Fruit fly (Drosophila melanogaster) whole organism, wandering third instar larva: ENCODE data around the gene CG11381.
A peak's percentile ranks its signal among the peaks of the same experiment; 100 is the strongest.

Experiments used
- Abd-B ChIP-seq: fragments of >200 bp; optimal IDR thresholded peaks from 2 replicates; lab custom pipeline; 2017; ENCODE audit warnings: missing biosample characterization, missing genetic modification characterization
- CG32264 ChIP-seq: fragments of 200-800 bp; sonication (Bioruptor generic); optimal IDR thresholded peaks from 2 replicates; lab custom pipeline; 2016; ENCODE audit warnings: missing biosample characterization, missing genetic modification characterization
- CG9705 ChIP-seq: fragments of 200-800 bp; sonication (Bioruptor generic); optimal IDR thresholded peaks from 2 replicates; lab custom pipeline; 2018; ENCODE audit warnings: missing biosample characterization, mild to moderate bottlenecking, missing genetic modification characterization
- CrebA ChIP-seq: fragments of 200-800 bp; sonication (Bioruptor generic); optimal IDR thresholded peaks from 2 replicates; lab custom pipeline; 2016; ENCODE audit warnings: missing biosample characterization, mild to moderate bottlenecking, missing genetic modification characterization, borderline replicate concordance
- Dfd ChIP-seq: fragments of >200 bp; optimal IDR thresholded peaks from 2 replicates; lab custom pipeline; 2017; ENCODE audit warnings: missing biosample characterization, missing genetic modification characterization
- Dif ChIP-seq: fragments of 200-275, 200-300 bp; sonication (Bioruptor generic); optimal IDR thresholded peaks from 2 replicates; lab custom pipeline; 2018; ENCODE audit warnings: missing biosample characterization, missing genetic modification characterization; ENCODE audit not compliant: partially characterized antibody
- GATAd ChIP-seq: sonication (Bioruptor generic); optimal IDR thresholded peaks from 2 replicates; lab custom pipeline; 2016; ENCODE audit warnings: missing biosample characterization, missing genetic modification characterization
- HLH106 ChIP-seq: fragments of 200-800 bp; optimal IDR thresholded peaks from 3 replicates; lab custom pipeline; 2019; ENCODE audit warnings: missing biosample characterization, mild to moderate bottlenecking, missing genetic modification characterization, moderate library complexity
- Hnf4 ChIP-seq: fragments of 200-800 bp; sonication (Bioruptor generic); optimal IDR thresholded peaks from 2 replicates; lab custom pipeline; 2016; ENCODE audit warnings: missing biosample characterization, mild to moderate bottlenecking, missing genetic modification characterization
- Hr78 ChIP-seq: fragments of >200 bp; optimal IDR thresholded peaks from 2 replicates; lab custom pipeline; 2017; ENCODE audit warnings: missing biosample characterization, missing genetic modification characterization
- Hr83 ChIP-seq: fragments of 200-300 bp; sonication (Bioruptor generic); optimal IDR thresholded peaks from 2 replicates; lab custom pipeline; 2016; ENCODE audit warnings: missing biosample characterization, mild to moderate bottlenecking, missing genetic modification characterization, moderate library complexity; ENCODE audit not compliant: poor library complexity, severe bottlenecking
- Jra ChIP-seq: sonication (Bioruptor generic); optimal IDR thresholded peaks from 2 replicates; lab custom pipeline; 2016; ENCODE audit warnings: missing biosample characterization, missing genetic modification characterization
- Mio ChIP-seq: sonication (Bioruptor generic); optimal IDR thresholded peaks from 2 replicates; lab custom pipeline; 2016; ENCODE audit warnings: missing biosample characterization, missing genetic modification characterization
- Myc ChIP-seq: fragments of >200 bp; optimal IDR thresholded peaks from 2 replicates; lab custom pipeline; 2017
- N ChIP-seq: fragments of >200 bp; optimal IDR thresholded peaks from 2 replicates; lab custom pipeline; 2018; ENCODE audit warnings: missing biosample characterization, missing external identifiers, missing genetic modification characterization
- OdsH ChIP-seq: fragments of 200-800 bp; sonication (Bioruptor generic); optimal IDR thresholded peaks from 2 replicates; lab custom pipeline; 2016; ENCODE audit warnings: missing biosample characterization, mild to moderate bottlenecking, missing genetic modification characterization
- Rel ChIP-seq, 2 experiments: fragments of 200-800 bp; sonication (Bioruptor generic) in 1 of 2; optimal IDR thresholded peaks; 2 replicates in 1 of 2; 3 replicates in 1 of 2; lab custom pipeline; 2016 to 2019; ENCODE audit warnings: mild to moderate bottlenecking in 2 of 2, missing biosample characterization in 2 of 2, missing genetic modification characterization in 2 of 2, moderate library complexity in 1 of 2
- Sp1 ChIP-seq: fragments of 200-800 bp; sonication (Bioruptor generic); optimal IDR thresholded peaks from 3 replicates; lab custom pipeline; 2019; ENCODE audit warnings: missing biosample characterization, mild to moderate bottlenecking, missing genetic modification characterization, moderate library complexity
- Vsx2 ChIP-seq: fragments of 200-300, 225-300 bp; sonication (Bioruptor generic); optimal IDR thresholded peaks from 2 replicates; lab custom pipeline; 2018; ENCODE audit warnings: missing biosample characterization, missing genetic modification characterization; ENCODE audit not compliant: partially characterized antibody
- br ChIP-seq: fragments of 200-800 bp; sonication (Bioruptor generic); optimal IDR thresholded peaks from 2 replicates; lab custom pipeline; 2016; ENCODE audit warnings: missing biosample characterization, missing genetic modification characterization
- brk ChIP-seq: fragments of 200-800 bp; sonication (Bioruptor generic); optimal IDR thresholded peaks from 2 replicates; lab custom pipeline; 2016; ENCODE audit warnings: missing biosample characterization, mild to moderate bottlenecking, missing genetic modification characterization
- dl ChIP-seq, 2 experiments: fragments of 175-275, 200-275 bp in 1 of 2; fragments of 200-275 bp in 1 of 2; sonication (Bioruptor generic); optimal IDR thresholded peaks; lab custom pipeline; 2018; ENCODE audit warnings: mild to moderate bottlenecking in 2 of 2, missing biosample characterization in 2 of 2, missing genetic modification characterization in 2 of 2, moderate library complexity in 2 of 2; ENCODE audit not compliant: partially characterized antibody in 2 of 2, insufficient read depth in 1 of 2
- dmrt93B ChIP-seq: fragments of 200-800 bp; sonication (Bioruptor generic); optimal IDR thresholded peaks from 2 replicates; lab custom pipeline; 2018; ENCODE audit warnings: missing biosample characterization, mild to moderate bottlenecking, missing genetic modification characterization
- dsf ChIP-seq: sonication (Bioruptor generic); optimal IDR thresholded peaks from 2 replicates; lab custom pipeline; 2016; ENCODE audit warnings: missing biosample characterization, missing genetic modification characterization, borderline replicate concordance
- ey ChIP-seq: fragments of 200-800 bp; sonication (Bioruptor generic); optimal IDR thresholded peaks from 2 replicates; lab custom pipeline; 2016; ENCODE audit warnings: missing biosample characterization, missing genetic modification characterization
- foxo ChIP-seq, 2 experiments: fragments of 200-800 bp; sonication (Bioruptor generic); optimal IDR thresholded peaks; 2 replicates in 1 of 2; 3 replicates in 1 of 2; lab custom pipeline; 2016 to 2017; ENCODE audit warnings: missing biosample characterization in 2 of 2, missing genetic modification characterization in 2 of 2
- fru ChIP-seq: fragments of 200-800 bp; sonication (Bioruptor generic); optimal IDR thresholded peaks from 3 replicates; lab custom pipeline; 2016; ENCODE audit warnings: missing biosample characterization, mild to moderate bottlenecking, missing genetic modification characterization
- h ChIP-seq: fragments of 200-800 bp; sonication (Bioruptor generic); optimal IDR thresholded peaks from 3 replicates; lab custom pipeline; 2016; ENCODE audit warnings: missing biosample characterization, mild to moderate bottlenecking, missing genetic modification characterization
- jim ChIP-seq: fragments of 175-275, 200-325 bp; sonication (Bioruptor generic); optimal IDR thresholded peaks from 2 replicates; lab custom pipeline; 2016; ENCODE audit warnings: missing biosample characterization, mild to moderate bottlenecking, missing genetic modification characterization
- lola ChIP-seq: fragments of >200 bp; optimal IDR thresholded peaks from 2 replicates; lab custom pipeline; 2017; ENCODE audit warnings: missing biosample characterization, missing genetic modification characterization
- pan ChIP-seq: fragments of >200 bp; optimal IDR thresholded peaks from 2 replicates; lab custom pipeline; 2017
- psq ChIP-seq: fragments of 200-800 bp; sonication (Bioruptor generic); optimal IDR thresholded peaks from 3 replicates; lab custom pipeline; 2017; ENCODE audit warnings: missing biosample characterization, mild to moderate bottlenecking, missing genetic modification characterization, moderate library complexity
- rgr ChIP-seq: fragments of 200-800 bp; sonication (Bioruptor generic); optimal IDR thresholded peaks from 3 replicates; lab custom pipeline; 2016; ENCODE audit warnings: missing biosample characterization, mild to moderate bottlenecking, missing genetic modification characterization
- sv ChIP-seq: fragments of 200-800 bp; sonication (Bioruptor generic); optimal IDR thresholded peaks from 3 replicates; lab custom pipeline; 2016; ENCODE audit warnings: missing biosample characterization, missing genetic modification characterization
- woc ChIP-seq: sonication (Bioruptor generic); optimal IDR thresholded peaks from 2 replicates; lab custom pipeline; 2016; ENCODE audit warnings: missing biosample characterization, mild to moderate bottlenecking, missing genetic modification characterization

Gene CG11381

DNA sequence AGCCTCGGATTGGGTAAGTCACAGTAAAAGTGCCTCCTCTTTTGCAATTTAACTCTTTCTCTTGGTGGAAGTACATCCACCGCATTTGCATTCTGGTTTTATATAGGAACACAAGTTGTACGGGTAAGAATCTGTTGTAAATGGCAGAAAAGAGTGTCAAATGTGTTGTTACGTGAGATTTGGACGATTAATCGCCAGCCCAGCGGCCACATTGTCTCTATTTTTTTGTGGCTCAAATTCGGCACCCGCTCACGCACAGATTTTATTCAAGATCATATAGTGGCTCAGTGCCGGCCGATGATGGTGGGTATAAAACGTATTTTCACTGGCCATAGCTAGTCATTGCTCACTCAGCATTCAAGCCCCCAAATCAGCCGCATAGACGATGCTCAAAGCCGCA lies at the start of gene CG11381:
Gene CG11381, plus strand, starts transcription at position 301 of the 400 bp plus-strand sequence.
- TF ChIP-seq N = no peak
- no peak for TF ChIP-seq dmrt93B (GFP tag; lab: Kevin White, UChicago)
- TF ChIP-seq dl (GFP tag; optimal IDR thresholded peaks at IDR 0.05; lab: Kevin White, UChicago; ENCODE audit: insufficient read depth in 1 of 2, partially characterized antibody in 2 of 2) = no peak
- no peak for TF ChIP-seq Hr78 (GFP tag; lab: Kevin White, UChicago)
- TF ChIP-seq h (GFP tag; lab: Kevin White, UChicago) = no peak
- TF ChIP-seq CG32264 (GFP tag; lab: Kevin White, UChicago) = no peak
- TF ChIP-seq woc = no peak
- no peak for TF ChIP-seq Hnf4 (GFP tag; lab: Kevin White, UChicago)
- TF ChIP-seq Sp1 (GFP tag; lab: Kevin White, UChicago) = no peak
- TF ChIP-seq fru = no peak
- TF ChIP-seq jim (GFP tag; lab: Kevin White, UChicago) = no peak
- TF ChIP-seq lola (GFP tag; lab: Kevin White, UChicago) = no peak
- TF ChIP-seq Myc = no peak
- no peak for TF ChIP-seq Hr83

dm6 chrX:1161913-1162439 lies 41.6 kb upstream of the CG11381 start, which contains the start of gene eIF4E7:
Gene eIF4E7 (minus strand): TSS chrX:1162389.
- TF ChIP-seq lola (GFP tag; lab: Kevin White, UChicago) (no peak), brk (no peak), Dif (no peak), Abd-B (GFP tag; lab: Kevin White, UChicago) (no peak), Dfd (GFP tag; lab: Kevin White, UChicago) (no peak), rgr (no peak), CrebA (GFP tag; lab: Kevin White, UChicago) (no peak), h (GFP tag; lab: Kevin White, UChicago) (no peak), Hr83 (no peak), Vsx2 (no peak), CG32264 (GFP tag; lab: Kevin White, UChicago) (no peak), sv (GFP tag; lab: Kevin White, UChicago) (no peak), Rel (GFP tag; optimal IDR thresholded peaks at IDR 0.05; lab: Kevin White, UChicago) (no peak), Rel (tag; optimal IDR thresholded peaks at IDR 0.05; lab: Kevin White, UChicago) (no peak), jim (GFP tag; lab: Kevin White, UChicago) (no peak), woc (no peak), Hr78 (GFP tag; lab: Kevin White, UChicago) (no peak)

dm6 chrX:1170117-1170878 lies 33.3 kb upstream of the CG11381 start, which contains the start of gene CG11378:
Gene CG11378 (plus strand): TSS chrX:1170828.
- TF ChIP-seq fru (peak; percentile 4), CrebA (GFP tag; lab: Kevin White, UChicago) (no peak), sv (GFP tag; lab: Kevin White, UChicago) (no peak), OdsH (no peak)

DNA sequence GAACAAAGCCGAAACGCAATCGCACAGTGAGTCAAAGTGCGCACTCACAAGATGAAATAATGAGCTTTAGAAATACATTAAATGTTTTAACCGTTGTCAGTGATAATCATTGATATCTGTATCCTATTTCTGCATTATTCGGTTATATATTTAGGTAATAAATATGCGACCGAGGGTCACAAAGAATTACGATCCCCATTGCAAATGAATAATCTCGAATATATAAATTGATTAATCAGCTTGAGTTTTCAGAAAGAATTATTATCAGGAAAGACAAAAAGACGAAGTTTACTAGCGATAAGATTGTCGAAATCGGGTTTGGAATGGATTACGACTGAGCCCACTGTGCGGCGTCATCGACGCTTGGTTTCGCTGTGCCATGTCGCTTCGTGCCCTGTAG lies 32.6 kb upstream of the CG11381 start:
- TF ChIP-seq CrebA (GFP tag; lab: Kevin White, UChicago) = no peak
- TF ChIP-seq Abd-B (GFP tag; lab: Kevin White, UChicago) = no peak
- peak; percentile 30 for TF ChIP-seq OdsH
- peak; percentile 6 for TF ChIP-seq CG9705 (GFP tag; lab: Kevin White, UChicago)
- no peak for TF ChIP-seq Mio
- TF ChIP-seq psq (GFP tag; lab: Kevin White, UChicago) = peak; percentile 37
- no peak for TF ChIP-seq N
- TF ChIP-seq dsf (GFP tag; lab: Kevin White, UChicago) = no peak
- TF ChIP-seq Myc = no peak
- TF ChIP-seq GATAd (GFP tag; lab: Kevin White, UChicago) = no peak
- TF ChIP-seq ey (GFP tag; lab: Kevin White, UChicago) = peak; percentile 37
- TF ChIP-seq Hr78 (GFP tag; lab: Kevin White, UChicago) = no peak
- TF ChIP-seq foxo (GFP tag; optimal IDR thresholded peaks at IDR 0.05; lab: Kevin White, UChicago) = peak in 1 of 2 experiments; percentile 65
- no peak for TF ChIP-seq Jra (GFP tag; lab: Kevin White, UChicago)
- peak; percentile 38 for TF ChIP-seq rgr
- peak; percentile 42 for TF ChIP-seq Hnf4 (GFP tag; lab: Kevin White, UChicago)
- TF ChIP-seq dmrt93B (GFP tag; lab: Kevin White, UChicago) = peak; percentile 23
- no peak for TF ChIP-seq brk
- peak; percentile 51 for TF ChIP-seq br (GFP tag; lab: Kevin White, UChicago)
- TF ChIP-seq Dfd (GFP tag; lab: Kevin White, UChicago) = no peak
- TF ChIP-seq Vsx2 = no peak
- TF ChIP-seq Sp1 (GFP tag; lab: Kevin White, UChicago) = peak; percentile 38
- peak; percentile 63 for TF ChIP-seq h (GFP tag; lab: Kevin White, UChicago)
- TF ChIP-seq sv (GFP tag; lab: Kevin White, UChicago) = no peak
- peak; percentile 0 for TF ChIP-seq woc
- peak; percentile 56 for TF ChIP-seq HLH106 (tag; lab: Kevin White, UChicago)
- TF ChIP-seq jim (GFP tag; lab: Kevin White, UChicago) = no peak
- TF ChIP-seq pan = no peak
- peak; percentile 60 for TF ChIP-seq fru
- TF ChIP-seq, all 38 proteins: peak for 14
